Worm (Caenorhabditis elegans) whole organism, mixed stage, embryonic: Measurements from ENCODE around the gene cal-3.

Source experiments
- bed-3 ChIP-seq: fragments of 200-800 bp; sonication (Bioruptor generic); optimal IDR thresholded peaks from 3 replicates; lab custom pipeline; 2018; ENCODE audit warnings: mild to moderate bottlenecking, missing genetic modification characterization, moderate library complexity, missing compliant biosample characterization
- blmp-1 ChIP-seq: fragments of 150-350 bp; optimal IDR thresholded peaks from 2 replicates; lab custom pipeline; 2014; ENCODE audit warnings: missing biosample characterization, missing genetic modification characterization
- ces-1 ChIP-seq: fragments of 150-350 bp; optimal IDR thresholded peaks from 2 replicates; lab custom pipeline; 2014; ENCODE audit warnings: missing biosample characterization, missing genetic modification reagents, missing genetic modification characterization
- lin-13 ChIP-seq: fragments of 150-350 bp; optimal IDR thresholded peaks from 2 replicates; lab custom pipeline; 2014; ENCODE audit warnings: missing biosample characterization, missing genetic modification characterization
- lsy-2 ChIP-seq: fragments of 150-350 bp; optimal IDR thresholded peaks from 2 replicates; lab custom pipeline; 2014; ENCODE audit warnings: missing biosample characterization, missing genetic modification characterization
- mep-1 ChIP-seq: fragments of 150-350 bp; optimal IDR thresholded peaks from 2 replicates; lab custom pipeline; 2017; ENCODE audit warnings: missing biosample characterization, missing genetic modification reagents, missing genetic modification characterization, inconsistent platforms
- nhr-12 ChIP-seq: fragments of 150-350 bp; optimal IDR thresholded peaks from 2 replicates; lab custom pipeline; 2014; ENCODE audit warnings: missing biosample characterization, missing genetic modification characterization
- nhr-28 ChIP-seq: fragments of 150-350 bp; optimal IDR thresholded peaks from 2 replicates; lab custom pipeline; 2014; ENCODE audit warnings: missing biosample characterization, missing genetic modification characterization
- pha-4 ChIP-seq: fragments of 150-350 bp; optimal IDR thresholded peaks from 2 replicates; lab custom pipeline; 2018; ENCODE audit warnings: missing biosample characterization, missing genetic modification reagents, missing genetic modification characterization
- unc-62 ChIP-seq: fragments of 150-350 bp; optimal IDR thresholded peaks from 2 replicates; lab custom pipeline; 2014; ENCODE audit warnings: missing biosample characterization, missing genetic modification reagents, missing genetic modification characterization
- zip-8 ChIP-seq: fragments of 150-350 bp; optimal IDR thresholded peaks from 2 replicates; lab custom pipeline; 2014; ENCODE audit warnings: missing biosample characterization, missing genetic modification characterization
- ztf-11 ChIP-seq: fragments of 150-350 bp; optimal IDR thresholded peaks from 2 replicates; lab custom pipeline; 2014; ENCODE audit warnings: missing biosample characterization, missing genetic modification characterization

DNA sequence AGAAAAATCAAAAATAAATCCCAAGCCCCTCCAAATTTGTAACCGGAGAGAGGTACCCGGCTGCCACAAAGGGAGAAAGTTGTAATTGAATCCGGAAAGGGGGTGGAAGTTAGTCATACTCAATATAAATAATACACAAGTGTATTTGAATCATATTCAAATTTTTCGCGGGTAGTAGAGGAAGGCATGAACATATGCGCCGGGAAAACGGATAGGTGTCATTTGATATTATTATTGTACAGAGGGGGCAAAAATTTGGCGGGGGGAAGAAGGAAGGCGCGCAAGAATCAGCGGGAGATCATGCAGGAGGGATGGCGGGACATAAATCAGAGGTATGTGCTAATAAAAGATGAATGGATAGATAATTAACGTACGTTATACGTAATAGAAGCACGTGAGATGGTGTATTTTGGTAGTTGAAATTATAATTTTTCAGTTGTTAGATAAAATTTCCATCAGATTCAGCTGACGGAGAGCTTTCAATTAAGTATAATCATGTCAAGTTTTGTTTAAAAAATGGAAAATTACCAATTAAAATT is 8.3 kb downstream of the cal-3 start, which contains the start of gene F28F9.3:
- no peak for TF ChIP-seq lsy-2 (tag; lab: Kevin White, UChicago)
- TF ChIP-seq nhr-28 (tag; lab: Kevin White, UChicago), result no peak
- TF ChIP-seq ces-1, result no peak
- TF ChIP-seq bed-3 (GFP tag; lab: Kevin White, UChicago), result no peak
- TF ChIP-seq ztf-11 (tag; lab: Kevin White, UChicago), result no peak
- no peak for TF ChIP-seq lin-13 (tag; lab: Kevin White, UChicago)
- TF ChIP-seq blmp-1, result no peak
- TF ChIP-seq nhr-12, result no peak
- TF ChIP-seq pha-4, result no peak
- TF ChIP-seq unc-62, result no peak
- no peak for TF ChIP-seq mep-1 (tag; lab: Kevin White, UChicago)
- TF ChIP-seq zip-8 (tag; lab: Kevin White, UChicago), result no peak
